Fruit fly (Drosophila melanogaster): ENCODE measurements around the gene robo2.

robo2 gene

DNA sequence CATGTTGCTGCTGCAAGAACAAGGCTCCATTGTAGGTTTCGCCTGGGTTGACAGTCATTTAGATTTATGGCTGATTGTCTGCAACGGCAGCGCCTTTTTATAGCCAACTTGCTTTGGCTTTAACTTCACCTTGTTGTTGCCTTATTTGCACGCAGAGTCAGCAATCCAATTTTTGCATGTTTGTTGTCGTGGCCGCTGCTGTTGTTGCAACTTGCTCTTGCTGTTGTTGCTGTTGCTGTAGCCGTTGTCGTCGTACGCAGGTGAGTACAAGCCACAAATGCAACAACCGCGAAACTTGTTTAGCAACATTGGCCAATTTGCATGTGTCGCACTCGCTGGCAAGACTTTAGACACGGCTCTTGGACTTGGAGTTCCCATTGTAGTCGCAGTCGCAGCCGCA, 4.7 kb downstream of the robo2 start:
- TF ChIP-seq Eip78C (GFP tag) (peak; percentile 54), pdm3 (GFP tag; optimal IDR thresholded peaks at IDR 0.05) (no peak), spab (GFP tag; optimal IDR thresholded peaks at IDR 0.05) (no peak), CG16779 (tag; optimal IDR thresholded peaks at IDR 0.05) (no peak), dsx (GFP tag; optimal IDR thresholded peaks at IDR 0.05; ENCODE audit: poor library complexity, severe bottlenecking) (peak; percentile 9), ss (GFP tag; optimal IDR thresholded peaks at IDR 0.05) (peak in 1 of 2 experiments; percentile 85), CG8632 (GFP tag; optimal IDR thresholded peaks at IDR 0.05) (no peak)

DNA sequence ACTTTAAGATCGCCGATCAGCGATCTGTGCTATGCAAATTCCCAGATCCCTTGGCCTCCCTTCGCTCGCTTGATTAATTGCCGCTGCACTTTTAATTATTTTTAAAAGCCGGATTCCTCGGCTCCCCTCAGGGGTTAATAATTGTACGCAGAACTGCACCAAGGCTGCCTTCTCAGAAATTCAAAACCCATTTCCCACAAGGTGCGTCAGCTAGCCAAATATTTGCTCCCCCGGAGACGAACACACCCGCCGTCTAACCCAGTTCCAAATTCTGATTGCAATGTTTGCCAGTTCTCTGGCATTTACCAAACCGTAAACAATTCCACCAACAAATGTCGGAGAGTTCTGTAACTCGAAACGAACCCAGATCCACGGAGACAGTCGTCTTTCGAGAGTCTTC, 6.2 kb downstream of the robo2 start:
- TF ChIP-seq esn (GFP tag; optimal IDR thresholded peaks at IDR 0.05) (no peak), dac (GFP tag; optimal IDR thresholded peaks at IDR 0.05) (no peak), Sox14 (GFP tag; optimal IDR thresholded peaks at IDR 0.05) (no peak), Eip78C (GFP tag) (peak; percentile 51), fkh (GFP tag; optimal IDR thresholded peaks at IDR 0.05) (peak; percentile 61), fd59A (GFP tag; optimal IDR thresholded peaks at IDR 0.05) (no peak), Hr39 (GFP tag; optimal IDR thresholded peaks at IDR 0.05) (no peak), CG4318 (GFP tag; optimal IDR thresholded peaks at IDR 0.05) (no peak), svp (GFP tag) (peak; percentile 85)

DNA sequence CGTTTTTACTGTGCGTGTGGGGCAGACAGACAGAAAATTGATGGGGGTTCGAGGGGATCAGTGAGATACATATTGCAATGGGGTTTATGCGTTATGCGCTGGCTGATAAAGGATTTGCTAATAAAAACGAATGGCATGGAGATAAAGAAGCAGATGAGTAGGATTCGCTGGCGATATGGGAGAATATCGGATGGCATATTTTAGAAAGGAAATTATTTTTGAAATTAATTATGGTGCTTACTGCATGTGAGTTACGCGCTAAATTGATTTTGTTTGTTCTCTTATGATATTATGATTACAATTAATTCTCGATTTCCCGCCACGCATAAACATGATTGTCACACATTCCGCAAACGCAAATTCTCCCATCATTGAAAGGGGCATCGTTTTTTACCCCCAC, 7.6 kb downstream of the robo2 start:
- TF ChIP-seq Sox15 (GFP tag; optimal IDR thresholded peaks at IDR 0.05) (peak; percentile 34), fd59A (GFP tag; optimal IDR thresholded peaks at IDR 0.05) (peak; percentile 72), Eip75B (GFP tag; optimal IDR thresholded peaks at IDR 0.05) (peak; percentile 67), CG6792 (GFP tag; optimal IDR thresholded peaks at IDR 0.05) (peak; percentile 64), CG6808 (GFP tag; optimal IDR thresholded peaks at IDR 0.05) (peak; percentile 71), vri (GFP tag; optimal IDR thresholded peaks at IDR 0.05) (peak; percentile 48), CG11902 (GFP tag; optimal IDR thresholded peaks at IDR 0.05) (peak; percentile 9), Hr39 (GFP tag; optimal IDR thresholded peaks at IDR 0.05) (peak; percentile 68), CG9139 (GFP tag; optimal IDR thresholded peaks at IDR 0.05) (no peak), Hr38 (GFP tag; optimal IDR thresholded peaks at IDR 0.05) (no peak), ss (GFP tag; optimal IDR thresholded peaks at IDR 0.05) (peak; percentile 52 to 60), spab (GFP tag; optimal IDR thresholded peaks at IDR 0.05) (peak; percentile 63), CG3032 (tag; optimal IDR thresholded peaks at IDR 0.05) (peak; percentile 60), dsx (GFP tag; optimal IDR thresholded peaks at IDR 0.05; ENCODE audit: poor library complexity, severe bottlenecking) (no peak), Smox (GFP tag; optimal IDR thresholded peaks at IDR 0.05) (peak; percentile 70), CG6276 (GFP tag; optimal IDR thresholded peaks at IDR 0.05) (no peak), acj6 (GFP tag; optimal IDR thresholded peaks at IDR 0.05) (peak; percentile 61), CG10631 (GFP tag; optimal IDR thresholded peaks at IDR 0.05) (peak; percentile 67), OdsH (GFP tag; optimal IDR thresholded peaks at IDR 0.05) (peak; percentile 62), achi (GFP tag; optimal IDR thresholded peaks at IDR 0.05) (peak; percentile 47), eg (GFP tag; IDR thresholded peaks at IDR 0.05) (no peak), CG10669 (GFP tag; optimal IDR thresholded peaks at IDR 0.05) (peak; percentile 67), CG34406 (GFP tag; optimal IDR thresholded peaks at IDR 0.05) (peak; percentile 51), cyc (GFP tag; optimal IDR thresholded peaks at IDR 0.05) (peak; percentile 69), CG8119 (GFP tag; IDR thresholded peaks at IDR 0.05) (0 out of 3 replicates have a peak, but pooled peaks have one; percentile 29), fd85E (GFP tag; optimal IDR thresholded peaks at IDR 0.05) (no peak), CG11762 (GFP tag; optimal IDR thresholded peaks at IDR 0.05; ENCODE audit: insufficient read depth) (peak; percentile 39), Sox102F (GFP tag; optimal IDR thresholded peaks at IDR 0.05) (peak; percentile 62), CG6163 (GFP tag; IDR thresholded peaks at IDR 0.05) (0 out of 3 replicates have a peak, but pooled peaks have one; percentile 36), Lpt (GFP tag; optimal IDR thresholded peaks at IDR 0.05) (no peak), Ets21C (GFP tag; optimal IDR thresholded peaks at IDR 0.05) (peak; percentile 62), esn (GFP tag; optimal IDR thresholded peaks at IDR 0.05) (peak; percentile 83), net (GFP tag; optimal IDR thresholded peaks at IDR 0.05) (peak; percentile 53), CG4318 (GFP tag; optimal IDR thresholded peaks at IDR 0.05) (no peak), CG15336 (GFP tag; IDR thresholded peaks at IDR 0.05) (0 out of 2 replicates have a peak, but pooled peaks have one; percentile 34), CG31627 (GFP tag; optimal IDR thresholded peaks at IDR 0.05) (peak; percentile 73), CG8319 (GFP tag; optimal IDR thresholded peaks at IDR 0.05) (peak; percentile 45), Met (GFP tag; optimal IDR thresholded peaks at IDR 0.05) (peak; percentile 80), CG3919 (GFP tag; optimal IDR thresholded peaks at IDR 0.05) (peak; percentile 48), CG1621 (tag; optimal IDR thresholded peaks at IDR 0.05) (peak; percentile 58)
